Fruit fly (Drosophila melanogaster): ENCODE data around the gene barr.

Gene barr

dm6 chr2L:20061018-20061657 is at the start of gene barr, which contains the start of gene lok:
TSS of gene barr (minus strand) at chr2L:20061370.
TSS of gene lok (plus strand) at chr2L:20061422.
- TF ChIP-seq CG8478 (optimal IDR thresholded peaks at IDR 0.05), result no peak
- TF ChIP-seq CTCF (optimal IDR thresholded peaks at IDR 0.05), result no peak

dm6 chr2L:20106595-20106994 is 45.4 kb upstream of the barr start:
- TF ChIP-seq CG8478 (optimal IDR thresholded peaks at IDR 0.05) (no peak), CTCF (optimal IDR thresholded peaks at IDR 0.05) (peak; percentile 72 to 80)

- TF ChIP-seq CTCF (optimal IDR thresholded peaks at IDR 0.05), result no peak
- TF ChIP-seq CG8478 (optimal IDR thresholded peaks at IDR 0.05), result no peak
Observed at dm6 chr2L:20104526-20104925, 43.4 kb upstream of the barr start.

- TF ChIP-seq CG8478 (optimal IDR thresholded peaks at IDR 0.05) (no peak), CTCF (optimal IDR thresholded peaks at IDR 0.05) (no peak)
Observed at dm6 chr2L:20104050-20104449, 42.9 kb upstream of the barr start, which contains the start of gene CG13970. TSS of gene CG13970 (minus strand) at chr2L:20104150.

dm6 chr2L:20098194-20098593 is 37.0 kb upstream of the barr start:
- TF ChIP-seq CTCF (optimal IDR thresholded peaks at IDR 0.05) (peak in 1 of 2 experiments; percentile 2), CG8478 (optimal IDR thresholded peaks at IDR 0.05) (no peak)

- TF ChIP-seq CG8478 (optimal IDR thresholded peaks at IDR 0.05), result no peak
- no peak for TF ChIP-seq CTCF (optimal IDR thresholded peaks at IDR 0.05)
Observed at dm6 chr2L:20097773-20098172, 36.6 kb upstream of the barr start.

- TF ChIP-seq CTCF (optimal IDR thresholded peaks at IDR 0.05) (no peak), CG8478 (optimal IDR thresholded peaks at IDR 0.05) (no peak)
Observed at dm6 chr2L:20097105-20097631, 36.0 kb upstream of the barr start, which contains the start of the genes mRpS18B and Kua. TSS of gene mRpS18B (minus strand) at chr2L:20097253. TSS of gene Kua (plus strand) at chr2L:20097581.

dm6 chr2L:20093794-20094193 is 32.6 kb upstream of the barr start, which contains the start of the genes Taf13 and nesd:
TSS of gene Taf13 (minus strand) at chr2L:20093849.
TSS of gene nesd (plus strand) at chr2L:20093972.
- TF ChIP-seq CG8478 (optimal IDR thresholded peaks at IDR 0.05) (no peak), CTCF (optimal IDR thresholded peaks at IDR 0.05) (no peak)

dm6 chr2L:20091094-20091679 is 30.0 kb upstream of the barr start, which contains the start of the genes CG10747 and Pyroxd1:
TSS of gene CG10747 (minus strand) at chr2L:20091348.
TSS of gene Pyroxd1 (plus strand) at chr2L:20091435.
- TF ChIP-seq CG8478 (optimal IDR thresholded peaks at IDR 0.05) (no peak), CTCF (optimal IDR thresholded peaks at IDR 0.05) (no peak)

dm6 chr2L:20086295-20087096 is 25.3 kb upstream of the barr start:
- TF ChIP-seq CTCF (optimal IDR thresholded peaks at IDR 0.05), result no peak
- no peak for TF ChIP-seq CG8478 (optimal IDR thresholded peaks at IDR 0.05)

- no peak for TF ChIP-seq CTCF (optimal IDR thresholded peaks at IDR 0.05)
- TF ChIP-seq CG8478 (optimal IDR thresholded peaks at IDR 0.05), result no peak
Observed at dm6 chr2L:20084785-20085555, 23.8 kb upstream of the barr start, which contains the start of gene fok. TSS of gene fok (minus strand) at chr2L:20085070.

dm6 chr2L:20084068-20084651 is 23.0 kb upstream of the barr start:
- TF ChIP-seq CG8478 (optimal IDR thresholded peaks at IDR 0.05), result no peak
- TF ChIP-seq CTCF (optimal IDR thresholded peaks at IDR 0.05), result no peak

dm6 chr2L:20082965-20083855 is 22.0 kb upstream of the barr start:
- no peak for TF ChIP-seq CG8478 (optimal IDR thresholded peaks at IDR 0.05)
